Worm (Caenorhabditis elegans) whole organism, L3 larva: Measurements from ENCODE around the gene pigk-1.

Experiments
- ama-1 ChIP-seq: fragments of 150-350 bp; optimal IDR thresholded peaks from 2 replicates; lab custom pipeline; 2018
- elt-3 ChIP-seq, 3 experiments: fragments of 150-350 bp in 1 of 3; sonication (generic microtip) in 2 of 3; optimal IDR thresholded peaks; 2 replicates in 2 of 3; 4 replicates in 1 of 3; lab custom pipeline; 2014 to 2017; ENCODE audit warnings: missing biosample characterization in 3 of 3, missing genetic modification characterization in 3 of 3
- nhr-237 ChIP-seq: fragments of 150-350 bp; optimal IDR thresholded peaks from 2 replicates; lab custom pipeline; 2014; ENCODE audit warnings: missing biosample characterization, missing genetic modification characterization
- nhr-28 ChIP-seq: fragments of 150-350 bp; optimal IDR thresholded peaks from 2 replicates; lab custom pipeline; 2014; ENCODE audit warnings: missing biosample characterization, missing genetic modification characterization
- skn-1 ChIP-seq: fragments of 150-350 bp; optimal IDR thresholded peaks from 2 replicates; lab custom pipeline; 2014; ENCODE audit warnings: missing biosample characterization, missing genetic modification characterization
- unc-39 ChIP-seq: sonication (generic microtip); optimal IDR thresholded peaks from 4 replicates; lab custom pipeline; 2017; ENCODE audit warnings: missing biosample characterization, missing genetic modification characterization
- unc-62 ChIP-seq: fragments of 150-350 bp; sonication (generic microtip); optimal IDR thresholded peaks from 4 replicates; lab custom pipeline; 2014; ENCODE audit warnings: missing biosample characterization, missing genetic modification reagents, missing genetic modification characterization
- ztf-4 ChIP-seq: fragments of 150-350 bp; optimal IDR thresholded peaks from 2 replicates; lab custom pipeline; 2014; ENCODE audit warnings: missing biosample characterization, missing genetic modification characterization

DNA sequence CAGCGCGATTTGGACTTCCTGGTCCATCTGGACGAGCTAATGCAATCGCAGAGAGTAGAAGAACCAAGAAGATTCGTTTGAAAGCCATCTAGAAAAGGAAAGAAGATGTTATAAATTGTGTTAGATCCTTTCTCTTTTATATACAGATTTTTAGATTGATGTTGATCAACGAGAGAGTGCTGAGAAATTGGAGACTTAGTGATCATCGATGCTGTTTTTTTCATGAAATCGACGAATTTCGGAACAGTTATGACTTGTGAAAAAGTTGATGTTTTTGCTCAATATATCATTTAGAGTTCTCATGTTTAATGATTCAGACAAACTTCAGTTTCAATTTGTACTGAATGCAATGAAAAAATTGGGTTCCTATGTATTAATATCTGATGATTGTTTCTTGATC, 7.2 kb downstream of the pigk-1 start, which contains the start of gene srlf-17:
- TF ChIP-seq nhr-28 (tag; lab: Kevin White, UChicago) (no peak), nhr-237 (tag; lab: Kevin White, UChicago) (no peak), skn-1 (no peak), ztf-4 (tag; lab: Kevin White, UChicago) (no peak), unc-39 (tag; lab: Kevin White, UChicago) (no peak), ama-1 (lab: Kevin White, UChicago) (no peak), unc-62 (GFP tag; lab: Kevin White, UChicago) (no peak), elt-3 (tag; optimal IDR thresholded peaks at IDR 0.05; lab: Kevin White, UChicago) (no peak)
